Fruit fly (Drosophila melanogaster): Measurements from ENCODE around the gene CG4911.

Gene CG4911

DNA sequence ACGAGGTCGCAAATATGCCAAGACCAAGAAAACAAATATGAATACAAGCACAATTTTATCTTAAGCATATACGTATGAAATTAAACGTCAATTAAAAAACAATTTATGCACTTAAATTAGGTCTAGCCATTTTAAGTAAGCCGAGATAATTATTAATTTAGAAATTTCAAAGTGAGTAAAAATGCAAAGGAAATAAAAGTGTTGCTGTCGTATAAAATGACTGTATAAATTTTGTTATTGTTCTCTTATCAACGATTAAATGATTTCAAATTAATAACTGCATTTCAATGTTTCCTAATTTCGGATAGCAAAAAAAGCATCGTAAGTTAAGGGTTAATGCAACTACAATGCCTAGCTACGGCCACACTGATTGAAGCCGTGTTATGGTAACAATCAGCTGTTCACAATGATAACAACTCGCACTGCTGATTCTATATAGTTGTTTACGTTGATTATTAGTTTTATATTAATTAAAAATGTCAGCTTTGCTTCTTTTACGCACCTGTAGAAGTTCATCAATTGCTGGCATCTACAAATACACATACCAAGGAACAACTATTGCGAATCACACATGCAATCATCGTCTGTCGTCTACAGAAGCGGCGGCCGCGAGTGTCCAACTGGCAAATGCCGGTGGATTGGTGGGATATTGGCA, at the start of gene CG4911, which contains the start of gene CG4942 (continued):
- peak; percentile 41 for TF ChIP-seq CG12219 (GFP tag; optimal IDR thresholded peaks at IDR 0.05)
- TF ChIP-seq CG17568 (GFP tag; optimal IDR thresholded peaks at IDR 0.05) = no peak
- TF ChIP-seq twi (tag; optimal IDR thresholded peaks at IDR 0.05) = peak; percentile 55
- TF ChIP-seq CG1792 (GFP tag; optimal IDR thresholded peaks at IDR 0.05) = peak; percentile 6
- peak; percentile 47 for TF ChIP-seq CG18764 (GFP tag; optimal IDR thresholded peaks at IDR 0.05)
- TF ChIP-seq Usf (GFP tag; optimal IDR thresholded peaks at IDR 0.05) = peak; percentile 57
- peak; percentile 44; the same call in 1 of the 2 replicates for TF ChIP-seq esg (GFP tag; conservative IDR thresholded peaks at IDR 0.05)
- TF ChIP-seq exex (tag; optimal IDR thresholded peaks at IDR 0.05) = peak; percentile 40
- TF ChIP-seq B-H2 (GFP tag; optimal IDR thresholded peaks at IDR 0.05) = peak; percentile 55
- peak; percentile 73 to 80 for TF ChIP-seq dpn (GFP tag; optimal IDR thresholded peaks at IDR 0.05)
- peak; percentile 86 for TF ChIP-seq slbo (GFP tag; IDR thresholded peaks at IDR 0.05)
- TF ChIP-seq vnd (GFP tag; IDR thresholded peaks at IDR 0.05; ENCODE audit: partially characterized antibody) = no peak
- TF ChIP-seq Poxn (GFP tag; IDR thresholded peaks at IDR 0.05) = no peak
- no peak; the same call in 1 of the 2 replicates for TF ChIP-seq GATAe (GFP tag; conservative IDR thresholded peaks at IDR 0.05)
- TF ChIP-seq Bgb (GFP tag; IDR thresholded peaks at IDR 0.05; ENCODE audit: partially characterized antibody) = 0 out of 2 replicates have a peak, but pooled peaks have one; percentile 7
- TF ChIP-seq CTCF (GFP tag; optimal IDR thresholded peaks at IDR 0.05) = no peak
- no peak for TF ChIP-seq pros (GFP tag; optimal IDR thresholded peaks at IDR 0.05)
- TF ChIP-seq CG17328 (GFP tag; IDR thresholded peaks at IDR 0.05) = peak; percentile 50
- peak; percentile 74 for TF ChIP-seq NfI (GFP tag; optimal IDR thresholded peaks at IDR 0.05)
- no peak for TF ChIP-seq org-1 (GFP tag; optimal IDR thresholded peaks at IDR 0.05)
- TF ChIP-seq CG4404 (GFP tag; IDR thresholded peaks at IDR 0.05) = 0 out of 2 replicates have a peak, but pooled peaks have one; percentile 23
- no peak for TF ChIP-seq tll (GFP tag; optimal IDR thresholded peaks at IDR 0.05)
- TF ChIP-seq eve (GFP tag; optimal IDR thresholded peaks at IDR 0.05) = peak in 1 of 2 experiments; percentile 47
- TF ChIP-seq CG6272 (GFP tag; IDR thresholded peaks at IDR 0.05) = peak; percentile 55; the same call in 1 of the 2 replicates
- peak; percentile 19; the same call in 1 of the 2 replicates for TF ChIP-seq Adf1 (GFP tag; IDR thresholded peaks at IDR 0.05)
- TF ChIP-seq kay (GFP tag; optimal IDR thresholded peaks at IDR 0.05) = no peak
- no peak for TF ChIP-seq pita (GFP tag; optimal IDR thresholded peaks at IDR 0.05)
- peak; percentile 57 for TF ChIP-seq E2f1 (GFP tag; IDR thresholded peaks at IDR 0.05)
- TF ChIP-seq CG15514 (GFP tag; optimal IDR thresholded peaks at IDR 0.05) = peak; percentile 45
- TF ChIP-seq pb (GFP tag; optimal IDR thresholded peaks at IDR 0.05) = no peak
- TF ChIP-seq gsb-n (tag; optimal IDR thresholded peaks at IDR 0.05) = no peak
- peak; percentile 90 for TF ChIP-seq nmo (GFP tag; optimal IDR thresholded peaks at IDR 0.05)
- TF ChIP-seq CG34422 (GFP tag; IDR thresholded peaks at IDR 0.05) = peak; percentile 42
- peak; percentile 57 for TF ChIP-seq CG3281 (GFP tag; optimal IDR thresholded peaks at IDR 0.05)
- TF ChIP-seq CG7745 (tag; optimal IDR thresholded peaks at IDR 0.05) = no peak
- peak; percentile 70 for TF ChIP-seq PHDP (tag; optimal IDR thresholded peaks at IDR 0.05)
- TF ChIP-seq aop (GFP tag; IDR thresholded peaks at IDR 0.05) = no peak
- peak; percentile 74 for TF ChIP-seq CG14014 (GFP tag; IDR thresholded peaks at IDR 0.05)
- peak; percentile 38 for TF ChIP-seq CG1603 (tag; optimal IDR thresholded peaks at IDR 0.05)
- peak; percentile 70 for TF ChIP-seq ranshi (GFP tag; IDR thresholded peaks at IDR 0.05)
- TF ChIP-seq CG14965 (GFP tag; optimal IDR thresholded peaks at IDR 0.05; ENCODE audit: borderline replicate concordance) = no peak
- peak; percentile 28; the same call in 1 of the 3 replicates for TF ChIP-seq jigr1 (GFP tag; IDR thresholded peaks at IDR 0.05)
- peak; percentile 56 for TF ChIP-seq zfh2 (GFP tag; optimal IDR thresholded peaks at IDR 0.05)
- TF ChIP-seq ERR (GFP tag; optimal IDR thresholded peaks at IDR 0.05) = peak; percentile 8
- TF ChIP-seq Chrac-16 (GFP tag; optimal IDR thresholded peaks at IDR 0.05) = peak; percentile 73
- peak; percentile 55 for TF ChIP-seq CG12236 (GFP tag; optimal IDR thresholded peaks at IDR 0.05)
- TF ChIP-seq bigmax (GFP tag; optimal IDR thresholded peaks at IDR 0.05) = no peak
- peak; percentile 64 for TF ChIP-seq CG10209 (GFP tag; optimal IDR thresholded peaks at IDR 0.05)
- TF ChIP-seq Fer2 (tag; optimal IDR thresholded peaks at IDR 0.05) = peak; percentile 14
- TF ChIP-seq wdn (GFP tag; IDR thresholded peaks at IDR 0.05) = no peak
